Worm (Caenorhabditis elegans) whole organism, late embryonic: Measurements from ENCODE around the gene F55A11.8.

Experiments
- C38D4.7 ChIP-seq: fragments of 200-800 bp; sonication (Bioruptor generic); optimal IDR thresholded peaks from 2 replicates; lab custom pipeline; 2018; ENCODE audit warnings: mild to moderate bottlenecking, missing genetic modification characterization, moderate library complexity, missing compliant biosample characterization
- ama-1 ChIP-seq: fragments of 150-350 bp; optimal IDR thresholded peaks from 2 replicates; lab custom pipeline; 2014
- ceh-14 ChIP-seq: sonication (generic microtip); optimal IDR thresholded peaks from 2 replicates; lab custom pipeline; 2016; ENCODE audit warnings: missing genotype, missing genetic modification characterization, missing compliant biosample characterization
- ceh-18 ChIP-seq: sonication (generic microtip); optimal IDR thresholded peaks from 2 replicates; lab custom pipeline; 2016; ENCODE audit warnings: missing genetic modification characterization, missing compliant biosample characterization
- ceh-19 ChIP-seq: fragments of 200-800 bp; sonication (Bioruptor generic); optimal IDR thresholded peaks from 2 replicates; lab custom pipeline; 2018; ENCODE audit warnings: mild to moderate bottlenecking, missing genetic modification characterization, missing compliant biosample characterization
- ceh-2 ChIP-seq: sonication (generic microtip); optimal IDR thresholded peaks from 2 replicates; lab custom pipeline; 2016; ENCODE audit warnings: missing genotype, missing genetic modification characterization, missing compliant biosample characterization
- ceh-31 ChIP-seq: sonication (generic microtip); optimal IDR thresholded peaks from 2 replicates; lab custom pipeline; 2016; ENCODE audit warnings: missing genetic modification characterization, missing compliant biosample characterization
- ceh-45 ChIP-seq: fragments of 200-800 bp; sonication (Bioruptor generic); IDR thresholded peaks from 2 replicates; pipeline ENCODE4 v1.3.6; 2022; ENCODE audit warnings: missing genetic modification reagents, missing genetic modification characterization, missing compliant biosample characterization
- dmd-4 ChIP-seq: sonication (generic microtip); optimal IDR thresholded peaks from 2 replicates; lab custom pipeline; 2016; ENCODE audit warnings: borderline replicate concordance, missing genetic modification characterization, missing compliant biosample characterization
- elt-2 ChIP-seq: sonication (generic microtip); optimal IDR thresholded peaks from 2 replicates; lab custom pipeline; 2016; ENCODE audit warnings: missing genetic modification reagents, missing genetic modification characterization, missing compliant biosample characterization
- elt-4 ChIP-seq: sonication (generic microtip); optimal IDR thresholded peaks from 2 replicates; lab custom pipeline; 2016; ENCODE audit warnings: missing genetic modification characterization, missing compliant biosample characterization
- ets-4 ChIP-seq: sonication (generic microtip); optimal IDR thresholded peaks from 2 replicates; lab custom pipeline; 2016; ENCODE audit warnings: missing genetic modification characterization, missing compliant biosample characterization
- fkh-6 ChIP-seq: sonication (generic microtip); optimal IDR thresholded peaks from 2 replicates; lab custom pipeline; 2016; ENCODE audit warnings: missing genetic modification characterization, missing compliant biosample characterization
- hlh-13 ChIP-seq: fragments of 200-800 bp; sonication (Bioruptor generic); optimal IDR thresholded peaks from 2 replicates; lab custom pipeline; 2018; ENCODE audit warnings: mild to moderate bottlenecking, missing genetic modification characterization, missing compliant biosample characterization
- hlh-15 ChIP-seq: sonication (generic microtip); optimal IDR thresholded peaks from 2 replicates; lab custom pipeline; 2016; ENCODE audit warnings: missing genetic modification characterization, missing compliant biosample characterization
- hlh-30 ChIP-seq: sonication (generic microtip); optimal IDR thresholded peaks from 2 replicates; lab custom pipeline; 2017; ENCODE audit warnings: antibody characterized with exemption, missing genetic modification characterization, missing compliant biosample characterization; ENCODE audit not compliant: insufficient read depth
- lin-11 ChIP-seq: fragments of 200-800 bp; sonication (Bioruptor generic); optimal IDR thresholded peaks from 2 replicates; lab custom pipeline; 2018; ENCODE audit warnings: mild to moderate bottlenecking, missing genetic modification characterization, missing compliant biosample characterization
- nfya-1 ChIP-seq: sonication (generic microtip); optimal IDR thresholded peaks from 2 replicates; lab custom pipeline; 2017; ENCODE audit warnings: missing genetic modification characterization, mild to moderate bottlenecking, missing compliant biosample characterization, antibody characterized with exemption, moderate library complexity
- npax-4 ChIP-seq: sonication (generic microtip); optimal IDR thresholded peaks from 2 replicates; lab custom pipeline; 2016; ENCODE audit warnings: missing genetic modification characterization, missing compliant biosample characterization
- odd-2 ChIP-seq: sonication (generic microtip); optimal IDR thresholded peaks from 2 replicates; lab custom pipeline; 2017; ENCODE audit warnings: antibody characterized with exemption, mild to moderate bottlenecking, missing genetic modification characterization, missing compliant biosample characterization
- pat-9 ChIP-seq: fragments of 200-800 bp; sonication (Bioruptor generic); optimal IDR thresholded peaks from 2 replicates; lab custom pipeline; 2018; ENCODE audit warnings: mild to moderate bottlenecking, missing genetic modification characterization, moderate library complexity, missing compliant biosample characterization
- pha-2 ChIP-seq: sonication (generic microtip); optimal IDR thresholded peaks from 2 replicates; lab custom pipeline; 2017; ENCODE audit warnings: mild to moderate bottlenecking, missing genetic modification characterization, missing compliant biosample characterization
- pqm-1 ChIP-seq: sonication (generic microtip); optimal IDR thresholded peaks from 2 replicates; lab custom pipeline; 2016; ENCODE audit warnings: missing genetic modification characterization, missing compliant biosample characterization
- pros-1 ChIP-seq: fragments of 150-350 bp; optimal IDR thresholded peaks from 2 replicates; lab custom pipeline; 2014; ENCODE audit warnings: missing biosample characterization, missing genetic modification reagents, missing genetic modification characterization
- rnt-1 ChIP-seq: sonication (generic microtip); optimal IDR thresholded peaks from 2 replicates; lab custom pipeline; 2016; ENCODE audit warnings: missing genetic modification characterization, missing compliant biosample characterization
- sox-2 ChIP-seq: fragments of 200-800 bp; sonication (Bioruptor generic); IDR thresholded peaks from 2 replicates; pipeline ENCODE4 v1.3.6; 2022; ENCODE audit warnings: missing genetic modification reagents, missing genetic modification characterization, missing compliant biosample characterization
- syd-9 ChIP-seq: sonication (generic microtip); optimal IDR thresholded peaks from 2 replicates; lab custom pipeline; 2016; ENCODE audit warnings: mild to moderate bottlenecking, missing genetic modification characterization, moderate library complexity, missing compliant biosample characterization
- tbx-2 ChIP-seq: sonication (generic microtip); optimal IDR thresholded peaks from 2 replicates; lab custom pipeline; 2016; ENCODE audit warnings: missing genetic modification characterization, missing compliant biosample characterization
- tbx-7 ChIP-seq: sonication (generic microtip); optimal IDR thresholded peaks from 2 replicates; lab custom pipeline; 2016; ENCODE audit warnings: missing genotype, missing genetic modification characterization, missing compliant biosample characterization
- unc-42 ChIP-seq: sonication (generic microtip); optimal IDR thresholded peaks from 2 replicates; lab custom pipeline; 2016; ENCODE audit warnings: missing genotype, missing genetic modification characterization, missing compliant biosample characterization
- unc-86 ChIP-seq: sonication (generic microtip); optimal IDR thresholded peaks from 2 replicates; lab custom pipeline; 2016; ENCODE audit warnings: missing genetic modification characterization, missing compliant biosample characterization
- zip-5 ChIP-seq: sonication (generic microtip); optimal IDR thresholded peaks from 2 replicates; lab custom pipeline; 2016; ENCODE audit warnings: missing genetic modification characterization, missing compliant biosample characterization

Gene F55A11.8

DNA sequence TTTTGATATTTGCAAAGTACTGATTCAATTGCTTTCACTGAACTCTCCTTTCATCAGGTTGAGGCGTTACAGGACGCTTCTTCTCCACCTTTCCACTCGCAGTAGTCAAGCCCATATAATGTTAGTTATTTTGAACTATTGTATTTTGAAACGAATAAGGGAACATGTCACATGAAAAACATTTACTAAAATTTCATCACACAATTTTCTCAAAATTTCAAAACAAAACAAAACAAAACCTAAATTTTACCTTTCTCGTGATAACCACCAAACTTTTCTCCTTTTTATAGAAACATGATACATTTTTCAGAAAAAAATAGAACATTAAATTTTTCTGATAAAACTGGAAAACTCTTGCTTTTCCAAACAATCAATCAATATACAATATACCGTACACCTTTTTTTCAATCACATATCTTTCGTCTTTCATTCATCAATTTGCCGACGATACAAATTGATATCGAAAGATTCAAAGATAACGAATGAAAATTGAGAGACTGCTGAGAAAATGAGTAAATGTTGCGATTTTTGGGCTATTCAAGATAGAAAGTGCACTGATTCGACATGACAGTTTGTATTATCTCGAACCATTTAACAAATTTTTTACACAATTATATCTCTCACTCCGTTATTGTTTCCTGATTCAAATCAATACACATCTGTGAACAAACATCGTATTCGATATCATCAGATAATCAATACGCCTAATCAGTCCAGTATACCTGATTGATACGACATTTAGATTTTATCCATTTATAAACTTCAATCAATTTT is 13.3 kb downstream of the F55A11.8 start:
- TF ChIP-seq ceh-2 (tag; lab: Kevin White, UChicago) = no peak
- TF ChIP-seq hlh-15 (tag; lab: Kevin White, UChicago) = no peak
- TF ChIP-seq pqm-1 (tag; lab: Kevin White, UChicago) = no peak
- no peak for TF ChIP-seq ceh-18 (tag; lab: Kevin White, UChicago)
- no peak for TF ChIP-seq ceh-14 (tag; lab: Kevin White, UChicago)
- no peak for TF ChIP-seq pha-2 (tag; lab: Kevin White, UChicago)
- peak; percentile 40 for TF ChIP-seq elt-2 (tag; lab: Kevin White, UChicago)
- TF ChIP-seq, all 69 proteins: peak for 1

DNA sequence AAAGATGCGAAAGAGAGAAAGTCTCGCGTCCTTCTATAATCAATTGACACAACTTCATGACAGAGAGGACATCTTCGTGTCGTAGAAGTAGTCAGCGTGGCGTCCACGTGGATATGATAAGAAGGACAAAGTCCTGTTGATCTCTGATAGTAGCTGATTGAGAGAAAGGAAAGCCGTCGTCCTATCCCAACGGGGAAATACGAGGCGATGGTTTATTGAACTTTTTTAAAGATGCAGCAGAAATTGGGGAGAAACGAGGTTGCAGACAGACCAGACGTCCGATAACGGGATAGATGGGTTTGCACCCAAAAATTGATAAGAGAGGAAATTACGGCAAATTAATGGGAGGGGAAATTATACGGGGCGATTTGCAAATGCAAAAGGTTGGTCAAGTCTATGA is 14.5 kb downstream of the F55A11.8 start:
- TF ChIP-seq unc-42 (no peak), syd-9 (tag; lab: Kevin White, UChicago) (no peak), rnt-1 (tag; lab: Kevin White, UChicago) (no peak), npax-4 (tag; lab: Kevin White, UChicago) (no peak), ceh-14 (tag; lab: Kevin White, UChicago) (no peak), ceh-31 (tag; lab: Kevin White, UChicago) (no peak), hlh-13 (no peak), unc-86 (tag; lab: Kevin White, UChicago) (no peak), hlh-30 (tag; lab: Kevin White, UChicago) (no peak), ceh-19 (no peak)

DNA sequence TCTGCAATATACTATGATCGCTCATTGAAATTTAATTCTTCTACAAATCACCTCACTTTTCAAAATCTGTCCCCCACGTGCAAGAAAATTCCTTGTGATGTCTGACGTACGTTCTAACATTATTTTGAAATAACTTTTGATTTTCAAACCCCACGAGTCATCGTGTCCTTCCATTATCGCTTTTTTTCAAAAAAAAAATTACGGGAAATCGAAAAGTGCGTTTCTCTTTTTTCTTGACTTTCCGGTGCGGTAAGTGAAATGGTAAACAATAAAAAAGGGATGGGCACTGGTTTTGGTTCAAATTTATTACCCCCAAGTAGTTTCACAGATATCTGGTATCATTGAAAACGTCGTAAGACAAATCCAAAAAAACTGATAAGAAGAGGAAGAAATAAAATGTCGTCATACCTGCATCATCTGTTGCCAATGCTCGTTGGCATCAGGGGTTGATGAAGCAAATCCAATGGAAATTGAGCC is 15.6 kb downstream of the F55A11.8 start:
- TF ChIP-seq elt-2 (tag; lab: Kevin White, UChicago) (no peak), pqm-1 (tag; lab: Kevin White, UChicago) (no peak), hlh-15 (tag; lab: Kevin White, UChicago) (no peak), dmd-4 (tag; lab: Kevin White, UChicago) (no peak), nfya-1 (tag; lab: Kevin White, UChicago) (no peak), tbx-2 (tag; lab: Kevin White, UChicago) (no peak), pha-2 (tag; lab: Kevin White, UChicago) (no peak), pros-1 (tag; lab: Kevin White, UChicago) (no peak), ama-1 (lab: Kevin White, UChicago) (no peak), syd-9 (tag; lab: Kevin White, UChicago) (no peak), elt-4 (no peak)

DNA sequence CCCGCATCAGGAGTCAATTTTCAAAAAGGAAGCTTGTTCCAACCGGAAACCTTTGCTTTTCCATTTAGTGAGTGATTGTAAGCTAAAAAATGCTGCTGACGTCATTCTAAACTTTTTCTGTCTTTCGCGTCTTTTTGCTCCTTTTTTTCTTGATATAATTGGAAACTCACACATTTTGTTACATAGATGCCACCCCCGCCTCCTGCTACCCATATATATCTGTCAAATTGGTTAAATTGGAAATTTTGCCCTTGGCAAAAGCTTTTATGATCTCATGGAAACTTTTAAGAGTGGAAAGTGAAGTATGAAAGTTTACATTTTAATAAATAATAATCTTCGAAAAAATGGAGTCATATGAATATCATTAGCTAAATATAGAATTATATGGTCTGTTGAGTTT is 21.9 kb downstream of the F55A11.8 start:
- TF ChIP-seq syd-9 (tag; lab: Kevin White, UChicago) (no peak), pqm-1 (tag; lab: Kevin White, UChicago) (no peak), odd-2 (tag; lab: Kevin White, UChicago) (no peak)

DNA sequence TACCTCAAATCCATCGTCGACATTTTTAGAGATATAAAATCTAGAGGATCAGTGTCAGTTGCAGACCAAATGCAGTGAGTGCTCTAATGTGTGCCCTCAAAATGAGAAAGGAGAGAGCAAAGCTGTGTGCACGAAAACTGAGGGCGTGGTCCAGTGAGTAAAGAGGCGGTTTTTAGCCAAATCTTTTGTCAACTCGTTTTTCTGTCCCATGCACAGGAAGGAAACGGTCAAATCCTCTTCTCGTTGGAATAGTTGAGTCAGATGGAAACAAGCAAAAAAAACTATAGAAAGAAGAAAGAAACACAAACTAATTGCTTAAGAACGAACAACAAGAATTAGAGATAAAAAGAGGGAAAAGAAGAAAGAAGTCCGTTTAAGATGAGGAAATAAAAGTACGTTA is 23.9 kb downstream of the F55A11.8 start, which contains the start of gene D2023.3:
Gene D2023.3, minus strand, starts transcription at position 101 of the 400 bp plus-strand sequence.
- no peak for TF ChIP-seq sox-2 (GFP tag; lab: Robert Waterston, UW)
- no peak for TF ChIP-seq hlh-30 (tag; lab: Kevin White, UChicago)
- no peak for TF ChIP-seq elt-4
- TF ChIP-seq fkh-6 (tag; lab: Kevin White, UChicago) = no peak
- no peak for TF ChIP-seq ceh-14 (tag; lab: Kevin White, UChicago)
- TF ChIP-seq elt-2 (tag; lab: Kevin White, UChicago) = no peak
- no peak for TF ChIP-seq C38D4.7 (GFP tag; lab: Kevin White, UChicago)
- no peak for TF ChIP-seq lin-11
- no peak for TF ChIP-seq zip-5
- no peak for TF ChIP-seq tbx-7
- TF ChIP-seq ceh-45 (GFP tag; lab: Robert Waterston, UW) = no peak
- TF ChIP-seq unc-42 = no peak
- TF ChIP-seq tbx-2 (tag; lab: Kevin White, UChicago) = no peak
- TF ChIP-seq pha-2 (tag; lab: Kevin White, UChicago) = no peak
- no peak for TF ChIP-seq pat-9 (tag; lab: Kevin White, UChicago)
- TF ChIP-seq ets-4 (tag; lab: Kevin White, UChicago) = no peak
- TF ChIP-seq, all 69 proteins: peak for 0
